Worm (Caenorhabditis elegans): ENCODE results near the gene osm-1.

- TF ChIP-seq egl-27 (tag; optimal IDR thresholded peaks at IDR 0.05) (no peak), elt-3 (tag; optimal IDR thresholded peaks at IDR 0.05) (no peak)
Measured at ce11 chrX:16560895-16561294, 20.4 kb downstream of the osm-1 start.
